Worm (Caenorhabditis elegans) whole organism, mixed stage, embryonic: Measurements from ENCODE around the gene polg-1.

Experiments used
- blmp-1 ChIP-seq: fragments of 150-350 bp; optimal IDR thresholded peaks from 2 replicates; lab custom pipeline; 2014; ENCODE audit warnings: missing biosample characterization, missing genetic modification characterization
- ces-1 ChIP-seq: fragments of 150-350 bp; optimal IDR thresholded peaks from 2 replicates; lab custom pipeline; 2014; ENCODE audit warnings: missing biosample characterization, missing genetic modification reagents, missing genetic modification characterization
- elt-3 ChIP-seq: fragments of 150-350 bp; optimal IDR thresholded peaks from 2 replicates; lab custom pipeline; 2014; ENCODE audit warnings: missing biosample characterization, missing genetic modification characterization
- mab-5 ChIP-seq: fragments of 150-350 bp; optimal IDR thresholded peaks from 2 replicates; lab custom pipeline; 2014; ENCODE audit warnings: missing biosample characterization, missing genetic modification characterization
- mep-1 ChIP-seq: fragments of 150-350 bp; optimal IDR thresholded peaks from 2 replicates; lab custom pipeline; 2017; ENCODE audit warnings: missing biosample characterization, missing genetic modification reagents, missing genetic modification characterization, inconsistent platforms
- nhr-12 ChIP-seq: fragments of 150-350 bp; optimal IDR thresholded peaks from 2 replicates; lab custom pipeline; 2014; ENCODE audit warnings: missing biosample characterization, missing genetic modification characterization
- nhr-237 ChIP-seq: fragments of 150-350 bp; optimal IDR thresholded peaks from 2 replicates; lab custom pipeline; 2014; ENCODE audit warnings: missing biosample characterization, missing genetic modification characterization
- pha-4 ChIP-seq: fragments of 150-350 bp; optimal IDR thresholded peaks from 2 replicates; lab custom pipeline; 2018; ENCODE audit warnings: missing biosample characterization, missing genetic modification reagents, missing genetic modification characterization
- sptf-1 ChIP-seq: sonication (generic microtip); optimal IDR thresholded peaks from 2 replicates; lab custom pipeline; 2017; ENCODE audit warnings: mild to moderate bottlenecking, missing genetic modification characterization, moderate library complexity, missing compliant biosample characterization
- unc-62 ChIP-seq: fragments of 150-350 bp; optimal IDR thresholded peaks from 2 replicates; lab custom pipeline; 2014; ENCODE audit warnings: missing biosample characterization, missing genetic modification reagents, missing genetic modification characterization

DNA sequence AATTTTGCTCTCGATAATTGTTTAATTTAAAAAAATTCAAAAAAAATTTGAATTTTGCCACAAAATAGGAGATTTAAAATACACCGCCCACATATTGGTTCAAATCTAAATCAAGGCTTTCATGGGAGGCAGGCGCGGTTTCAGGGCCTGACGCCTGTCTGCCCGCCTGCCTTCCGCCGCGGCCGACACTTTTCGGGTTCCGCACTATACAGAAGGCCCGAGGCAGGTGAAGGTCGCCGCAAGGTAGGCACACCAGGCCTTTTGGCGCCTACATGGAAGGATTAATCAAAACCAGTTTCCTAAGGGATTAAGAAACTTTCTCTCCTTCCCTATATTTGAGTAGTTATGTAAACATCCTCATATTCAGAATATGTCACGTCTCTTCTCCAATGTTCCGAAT lies 42.8 kb upstream of the polg-1 start, which contains the start of gene Y57A10A.24:
- TF ChIP-seq mep-1 (tag; lab: Kevin White, UChicago) (no peak), nhr-237 (no peak), elt-3 (tag; lab: Kevin White, UChicago) (no peak), unc-62 (GFP tag; lab: Kevin White, UChicago) (no peak), mab-5 (tag; lab: Kevin White, UChicago) (no peak), ces-1 (GFP tag; lab: Kevin White, UChicago) (no peak), blmp-1 (tag; lab: Kevin White, UChicago) (no peak), sptf-1 (tag; lab: Kevin White, UChicago) (peak; percentile 17), nhr-12 (no peak), pha-4 (no peak)
